Worm (Caenorhabditis elegans) whole organism, late embryonic: ENCODE data around the gene C56G2.5.

Source experiments
- K02D7.2 ChIP-seq: sonication (generic microtip); optimal IDR thresholded peaks from 2 replicates; lab custom pipeline; 2017; ENCODE audit warnings: mild to moderate bottlenecking, missing genetic modification characterization, missing compliant biosample characterization
- Y22D7AL.16 ChIP-seq: sonication (generic microtip); optimal IDR thresholded peaks from 2 replicates; lab custom pipeline; 2016; ENCODE audit warnings: missing genetic modification characterization, missing compliant biosample characterization
- ahr-1 ChIP-seq: sonication (generic microtip); optimal IDR thresholded peaks from 2 replicates; lab custom pipeline; 2016; ENCODE audit warnings: missing genetic modification characterization, missing compliant biosample characterization
- ceh-18 ChIP-seq: sonication (generic microtip); optimal IDR thresholded peaks from 2 replicates; lab custom pipeline; 2016; ENCODE audit warnings: missing genetic modification characterization, missing compliant biosample characterization
- ceh-30 ChIP-seq: fragments of 150-350 bp; optimal IDR thresholded peaks from 2 replicates; lab custom pipeline; 2014; ENCODE audit warnings: missing biosample characterization, missing genetic modification characterization
- dve-1 ChIP-seq: sonication (generic microtip); optimal IDR thresholded peaks from 2 replicates; lab custom pipeline; 2017; ENCODE audit warnings: antibody characterized with exemption, mild to moderate bottlenecking, missing genetic modification characterization, missing compliant biosample characterization
- fkh-10 ChIP-seq: fragments of 150-350 bp; optimal IDR thresholded peaks from 2 replicates; lab custom pipeline; 2014; ENCODE audit warnings: missing biosample characterization, missing genetic modification reagents, missing genetic modification characterization
- hlh-13 ChIP-seq: fragments of 200-800 bp; sonication (Bioruptor generic); optimal IDR thresholded peaks from 2 replicates; lab custom pipeline; 2018; ENCODE audit warnings: mild to moderate bottlenecking, missing genetic modification characterization, missing compliant biosample characterization
- hlh-15 ChIP-seq: sonication (generic microtip); optimal IDR thresholded peaks from 2 replicates; lab custom pipeline; 2016; ENCODE audit warnings: missing genetic modification characterization, missing compliant biosample characterization
- hlh-30 ChIP-seq: sonication (generic microtip); optimal IDR thresholded peaks from 2 replicates; lab custom pipeline; 2017; ENCODE audit warnings: antibody characterized with exemption, missing genetic modification characterization, missing compliant biosample characterization; ENCODE audit not compliant: insufficient read depth
- mec-3 ChIP-seq: sonication (generic microtip); optimal IDR thresholded peaks from 2 replicates; lab custom pipeline; 2016; ENCODE audit warnings: borderline replicate concordance, missing genetic modification characterization, missing compliant biosample characterization
- nfya-1 ChIP-seq: sonication (generic microtip); optimal IDR thresholded peaks from 2 replicates; lab custom pipeline; 2017; ENCODE audit warnings: missing genetic modification characterization, mild to moderate bottlenecking, missing compliant biosample characterization, antibody characterized with exemption, moderate library complexity
- nhr-11 ChIP-seq: fragments of 150-350 bp; optimal IDR thresholded peaks from 2 replicates; lab custom pipeline; 2014; ENCODE audit warnings: missing biosample characterization, missing genetic modification characterization
- pag-3 ChIP-seq: sonication (generic microtip); optimal IDR thresholded peaks from 2 replicates; lab custom pipeline; 2016; ENCODE audit warnings: missing compliant biosample characterization, missing genetic modification characterization, borderline replicate concordance
- pha-2 ChIP-seq: sonication (generic microtip); optimal IDR thresholded peaks from 2 replicates; lab custom pipeline; 2017; ENCODE audit warnings: mild to moderate bottlenecking, missing genetic modification characterization, missing compliant biosample characterization
- rnt-1 ChIP-seq: sonication (generic microtip); optimal IDR thresholded peaks from 2 replicates; lab custom pipeline; 2016; ENCODE audit warnings: missing genetic modification characterization, missing compliant biosample characterization
- sdc-2 ChIP-seq: sonication (generic microtip); optimal IDR thresholded peaks from 2 replicates; lab custom pipeline; 2016; ENCODE audit warnings: missing genotype, missing genetic modification characterization, missing compliant biosample characterization
- syd-9 ChIP-seq: sonication (generic microtip); optimal IDR thresholded peaks from 2 replicates; lab custom pipeline; 2016; ENCODE audit warnings: mild to moderate bottlenecking, missing genetic modification characterization, moderate library complexity, missing compliant biosample characterization
- ttx-3 ChIP-seq: sonication (generic microtip); optimal IDR thresholded peaks from 2 replicates; lab custom pipeline; 2016; ENCODE audit warnings: missing genetic modification reagents, missing genetic modification characterization, missing compliant biosample characterization
- unc-42 ChIP-seq: sonication (generic microtip); optimal IDR thresholded peaks from 2 replicates; lab custom pipeline; 2016; ENCODE audit warnings: missing genotype, missing genetic modification characterization, missing compliant biosample characterization
- unc-55 ChIP-seq: sonication (generic microtip); optimal IDR thresholded peaks from 2 replicates; lab custom pipeline; 2017; ENCODE audit warnings: missing biosample characterization, missing genetic modification reagents, missing genetic modification characterization

C56G2.5 gene

ce11 chrIII:6280070-6280596, 43.9 kb downstream of the C56G2.5 start, which contains the start of gene hmg-1.2 (continued):
- TF ChIP-seq rnt-1 = peak; percentile 48
- no peak for TF ChIP-seq pha-2
- TF ChIP-seq unc-55 (GFP tag; lab: Kevin White, UChicago) = peak; percentile 79

- no peak for TF ChIP-seq mec-3
- no peak for TF ChIP-seq ceh-18 (tag; lab: Kevin White, UChicago)
- TF ChIP-seq pag-3 (tag; lab: Kevin White, UChicago) = no peak
Measured at ce11 chrIII:6279453-6279852, 44.6 kb downstream of the C56G2.5 start.

ce11 chrIII:6278301-6278827, 45.7 kb downstream of the C56G2.5 start, which contains the start of gene C18F10.7:
TSS of gene C18F10.7 (minus strand) at chrIII:6278351.
- TF ChIP-seq hlh-30 (tag; lab: Kevin White, UChicago) (peak; percentile 71), nfya-1 (peak; percentile 54), mec-3 (no peak), unc-42 (peak; percentile 34), dve-1 (peak; percentile 11)

- TF ChIP-seq K02D7.2 (tag; lab: Kevin White, UChicago) (no peak), ceh-30 (no peak), dve-1 (no peak), fkh-10 (GFP tag; lab: Kevin White, UChicago) (no peak), ahr-1 (tag; lab: Kevin White, UChicago) (no peak), pag-3 (tag; lab: Kevin White, UChicago) (no peak), sdc-2 (tag; lab: Kevin White, UChicago) (no peak), hlh-15 (tag; lab: Kevin White, UChicago) (no peak), nhr-11 (tag; lab: Kevin White, UChicago) (no peak), hlh-13 (GFP tag; lab: Kevin White, UChicago) (no peak), ttx-3 (tag; lab: Kevin White, UChicago) (no peak), unc-42 (no peak), syd-9 (tag; lab: Kevin White, UChicago) (no peak), Y22D7AL.16 (tag; lab: Kevin White, UChicago) (no peak)
Measured at ce11 chrIII:6272868-6273267, 51.2 kb downstream of the C56G2.5 start, which contains the start of gene C18F10.2. TSS of gene C18F10.2 (plus strand) at chrIII:6273168.
